Fruit fly (Drosophila melanogaster) S2 (cell line): ENCODE results near the gene CG14324.

ENCODE experiments used
- CG8478 ChIP-seq: fragments of >200 bp; optimal IDR thresholded peaks from 2 replicates; lab custom pipeline; 2018
- CTCF ChIP-seq, 2 experiments: fragments of >200 bp; optimal IDR thresholded peaks; 2 replicates each; lab custom pipeline; 2018

Gene CG14324

dm6 chr3R:17618699-17619150, at the start of gene CG14324, which contains the start of gene CG14326:
Gene CG14324 (minus strand): TSS chr3R:17618799.
Gene CG14326 (plus strand): TSS chr3R:17619100.
- TF ChIP-seq CTCF (optimal IDR thresholded peaks at IDR 0.05; lab: Kevin White, UChicago): no peak
- no peak for TF ChIP-seq CG8478 (lab: Kevin White, UChicago)

DNA sequence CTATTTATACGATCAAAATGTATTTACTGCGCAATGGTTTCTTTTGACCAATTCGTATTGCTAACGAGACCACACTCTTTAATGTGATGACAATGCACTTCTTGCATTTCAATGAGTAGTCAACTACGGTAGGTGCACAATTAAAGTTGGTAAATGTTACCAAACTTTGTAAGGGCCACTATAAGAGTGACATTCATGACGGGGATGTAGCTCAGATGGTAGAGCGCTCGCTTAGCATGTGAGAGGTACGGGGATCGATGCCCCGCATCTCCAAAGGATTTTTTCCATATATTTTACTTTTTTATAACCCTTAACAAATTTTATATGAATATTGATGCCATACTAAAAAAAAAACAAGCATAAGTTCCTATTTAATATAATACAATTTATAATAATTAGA, 49.4 kb upstream of the CG14324 start:
- TF ChIP-seq CG8478 (lab: Kevin White, UChicago) (no peak), CTCF (optimal IDR thresholded peaks at IDR 0.05; lab: Kevin White, UChicago) (no peak)

DNA sequence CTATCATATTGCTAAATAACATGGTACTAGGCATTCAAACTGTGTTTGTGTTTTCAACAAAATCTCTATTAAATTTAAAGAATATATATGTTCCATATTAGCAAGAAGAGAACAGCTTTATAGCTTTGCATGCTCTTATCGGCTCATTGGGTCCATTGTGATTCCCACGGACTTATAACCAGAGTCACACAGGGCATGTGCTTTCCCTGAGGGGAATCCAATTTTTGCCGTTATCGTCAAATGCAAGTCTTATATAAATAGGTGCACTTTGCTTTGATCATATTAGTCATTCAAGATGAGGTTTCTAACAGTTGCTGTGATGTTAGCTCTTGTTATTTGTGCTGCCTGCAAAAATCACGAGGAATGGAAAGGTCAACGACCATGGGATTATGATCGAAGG, 48.7 kb upstream of the CG14324 start, which contains the start of gene CG45045:
TSS of gene CG45045 (plus strand) at position 294 of the 400 bp plus-strand sequence.
- TF ChIP-seq CG8478 (lab: Kevin White, UChicago) (no peak), CTCF (optimal IDR thresholded peaks at IDR 0.05; lab: Kevin White, UChicago) (no peak)

- TF ChIP-seq CTCF (optimal IDR thresholded peaks at IDR 0.05; lab: Kevin White, UChicago) (no peak), CG8478 (lab: Kevin White, UChicago) (no peak)
Observed at dm6 chr3R:17666797-17667156, 48.2 kb upstream of the CG14324 start.

dm6 chr3R:17666061-17666796, 47.6 kb upstream of the CG14324 start:
- TF ChIP-seq CTCF (optimal IDR thresholded peaks at IDR 0.05; lab: Kevin White, UChicago): no peak
- TF ChIP-seq CG8478 (lab: Kevin White, UChicago): no peak

- no peak for TF ChIP-seq CTCF (optimal IDR thresholded peaks at IDR 0.05; lab: Kevin White, UChicago)
- TF ChIP-seq CG8478 (lab: Kevin White, UChicago): no peak
Observed at dm6 chr3R:17656923-17657322, 38.3 kb upstream of the CG14324 start.

DNA sequence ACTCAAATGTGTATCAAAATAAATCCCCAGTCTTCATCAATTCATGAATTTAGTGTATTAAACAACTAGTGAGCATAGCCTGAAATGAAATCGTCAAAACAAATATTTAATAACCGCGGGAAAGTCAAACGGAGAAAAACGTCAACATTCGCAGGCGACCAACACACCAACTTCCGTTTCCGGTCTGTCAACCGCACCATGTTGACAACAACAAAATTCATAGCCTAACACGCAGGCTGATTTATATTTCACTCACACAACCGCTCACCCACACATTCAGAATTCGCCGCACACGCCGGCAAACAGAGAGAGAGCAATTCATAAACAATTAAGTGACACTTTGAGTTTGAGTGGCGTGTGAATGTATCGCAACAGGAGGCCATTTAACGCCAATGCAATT, 36.4 kb upstream of the CG14324 start:
- no peak for TF ChIP-seq CG8478 (lab: Kevin White, UChicago)
- no peak for TF ChIP-seq CTCF (optimal IDR thresholded peaks at IDR 0.05; lab: Kevin White, UChicago)

DNA sequence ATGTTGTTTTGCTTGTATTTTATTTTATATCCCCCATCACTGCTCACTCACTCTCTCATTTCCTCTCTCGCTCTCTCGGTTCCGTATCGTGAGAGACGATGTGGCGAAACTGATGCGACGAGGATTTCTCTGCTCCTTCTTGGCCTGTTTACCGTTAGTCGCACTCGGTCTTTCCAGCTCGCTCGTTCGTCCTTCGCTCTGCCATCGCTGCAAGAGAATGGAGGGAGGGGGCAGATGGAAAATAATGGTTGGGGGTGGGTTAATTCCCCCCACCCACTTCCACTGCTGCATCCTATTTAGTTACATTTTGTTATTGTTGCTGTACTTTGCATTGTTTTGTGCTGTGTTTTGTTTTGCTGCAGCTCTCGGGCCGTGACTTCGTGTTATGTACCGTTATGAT, 35.3 kb upstream of the CG14324 start:
- TF ChIP-seq CTCF (optimal IDR thresholded peaks at IDR 0.05; lab: Kevin White, UChicago) (no peak), CG8478 (lab: Kevin White, UChicago) (no peak)

- TF ChIP-seq CTCF (optimal IDR thresholded peaks at IDR 0.05; lab: Kevin White, UChicago) (no peak), CG8478 (lab: Kevin White, UChicago) (no peak)
Observed at dm6 chr3R:17647444-17647843, 28.8 kb upstream of the CG14324 start, which contains the start of gene CG14322. Gene CG14322 (plus strand): TSS chr3R:17647679.

DNA sequence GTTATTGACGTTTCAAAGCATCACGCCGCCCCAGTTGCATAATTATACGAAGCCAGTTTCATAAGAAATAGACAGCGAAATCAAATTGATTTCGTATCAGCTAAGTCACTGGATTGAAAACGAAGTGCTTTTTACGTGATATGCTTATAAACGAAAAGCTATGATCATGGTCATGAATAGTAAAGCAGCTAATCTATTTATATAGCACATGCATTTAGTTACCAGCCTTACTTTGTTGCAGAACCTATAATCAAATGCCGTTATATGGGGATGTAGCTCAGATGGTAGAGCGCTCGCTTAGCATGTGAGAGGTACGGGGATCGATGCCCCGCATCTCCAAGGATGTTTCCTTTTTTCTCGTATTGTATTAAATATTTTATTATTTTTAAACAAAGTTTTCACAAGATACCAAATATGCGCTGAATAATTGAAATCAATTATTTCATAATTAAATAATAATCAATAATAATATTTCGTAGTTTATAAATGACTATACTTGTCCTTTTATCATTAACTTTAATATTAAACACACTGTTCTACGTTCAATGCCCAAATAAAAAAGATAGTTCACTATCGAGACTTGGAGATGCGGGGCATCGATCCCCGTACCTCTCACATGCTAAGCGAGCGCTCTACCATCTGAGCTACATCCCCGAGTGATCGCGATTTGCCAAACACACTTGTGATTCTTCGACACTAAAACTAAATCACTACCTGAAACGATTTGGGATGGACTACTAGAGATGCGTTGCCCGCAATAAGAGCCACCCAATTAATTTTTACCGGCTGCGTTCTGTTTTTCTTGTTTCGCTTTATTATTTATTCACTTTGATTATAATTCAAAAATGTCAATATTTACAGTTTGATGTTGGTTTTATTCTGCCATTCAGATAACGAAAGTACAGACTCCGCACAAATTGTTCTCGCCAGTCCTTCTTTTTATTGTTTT, 27.8 kb upstream of the CG14324 start:
- TF ChIP-seq CG8478 (lab: Kevin White, UChicago) (no peak), CTCF (optimal IDR thresholded peaks at IDR 0.05; lab: Kevin White, UChicago) (no peak)

dm6 chr3R:17645239-17645638, 26.6 kb upstream of the CG14324 start:
- no peak for TF ChIP-seq CG8478 (lab: Kevin White, UChicago)
- TF ChIP-seq CTCF (optimal IDR thresholded peaks at IDR 0.05; lab: Kevin White, UChicago): no peak

DNA sequence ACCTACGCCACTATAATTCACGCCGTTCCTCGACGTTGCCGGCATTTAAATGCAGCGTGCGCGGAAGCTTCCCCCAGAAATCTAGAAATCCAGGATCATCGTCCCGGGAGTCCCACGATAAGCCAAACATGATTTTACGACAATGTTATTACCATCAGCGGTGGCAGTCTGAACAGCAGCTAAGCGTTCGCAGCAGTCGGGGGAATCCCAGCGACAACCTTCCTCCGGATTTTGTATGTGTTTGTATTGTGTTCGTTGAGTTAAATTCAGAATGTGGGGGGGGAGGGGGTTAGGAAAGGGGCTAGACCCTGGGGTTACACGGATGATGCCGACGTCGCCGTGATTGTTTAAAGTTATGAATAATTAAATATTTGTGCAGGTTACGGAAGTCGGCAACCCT, 25.4 kb upstream of the CG14324 start:
- TF ChIP-seq CTCF (optimal IDR thresholded peaks at IDR 0.05; lab: Kevin White, UChicago) (no peak), CG8478 (lab: Kevin White, UChicago) (no peak)

DNA sequence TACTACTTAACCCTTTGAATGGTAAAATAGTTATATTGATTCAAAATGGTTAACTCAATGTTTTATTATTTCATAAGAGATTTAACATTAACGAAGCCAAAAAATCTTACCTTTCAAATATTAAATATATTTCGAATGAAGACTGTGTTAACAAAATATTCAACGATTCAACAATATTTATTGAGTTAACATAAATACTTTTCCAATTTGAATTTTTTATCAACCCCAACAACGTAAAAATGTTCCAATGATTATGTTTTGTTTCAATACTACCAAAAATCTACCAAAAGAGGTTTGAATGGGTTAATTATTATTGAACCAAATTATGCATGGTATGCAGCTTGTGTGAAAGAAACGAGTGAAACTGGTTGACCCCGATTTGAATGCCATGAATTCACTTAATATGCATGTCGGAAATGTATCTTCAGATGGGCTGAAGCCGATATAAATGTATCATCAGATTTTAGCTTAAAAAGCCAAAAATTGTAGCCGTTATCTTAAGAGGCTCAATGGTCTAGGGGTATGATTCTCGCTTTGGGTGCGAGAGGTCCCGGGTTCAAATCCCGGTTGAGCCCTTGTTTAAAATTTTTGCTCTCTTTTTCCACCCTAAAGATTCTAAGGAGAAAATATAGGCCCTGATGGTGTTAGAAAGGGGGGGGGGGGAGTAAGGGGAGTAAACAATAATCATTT, 12.7 kb upstream of the CG14324 start:
- no peak for TF ChIP-seq CTCF (optimal IDR thresholded peaks at IDR 0.05; lab: Kevin White, UChicago)
- TF ChIP-seq CG8478 (lab: Kevin White, UChicago): no peak

dm6 chr3R:17630417-17630816, 11.8 kb upstream of the CG14324 start, which contains the start of gene CG43175:
Gene CG43175 (plus strand): TSS chr3R:17630717.
- TF ChIP-seq CTCF (optimal IDR thresholded peaks at IDR 0.05; lab: Kevin White, UChicago) (no peak), CG8478 (lab: Kevin White, UChicago) (no peak)
